Worm (Caenorhabditis elegans): ENCODE measurements around the gene ttbk-5.

DNA sequence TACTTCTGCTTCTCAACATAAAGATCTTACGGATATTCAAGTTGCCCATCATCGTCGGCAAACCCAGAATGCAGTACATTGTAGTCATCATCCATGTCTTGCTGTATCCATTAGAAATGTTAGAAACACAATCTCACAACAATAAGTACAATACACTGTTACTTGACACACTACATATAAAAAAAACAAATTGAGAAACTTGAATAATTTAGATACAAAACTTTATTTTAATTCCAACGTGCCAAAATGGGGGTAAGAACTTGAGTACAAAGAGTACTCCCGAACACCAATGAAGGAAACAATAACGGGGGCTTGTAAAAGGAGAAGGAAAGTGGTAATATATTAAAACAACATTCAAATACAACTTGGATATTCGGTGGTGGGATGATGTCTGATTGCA lies 36.1 kb downstream of the ttbk-5 start, which contains the start of gene ctf-18:
- TF ChIP-seq him-1 (tag; optimal IDR thresholded peaks at IDR 0.05) (no peak), W03F9.2 (tag; optimal IDR thresholded peaks at IDR 0.05) (no peak)

Data from whole organism, L4/young adult.